Fruit fly (Drosophila melanogaster) whole organism, embryonic: Measurements from ENCODE around the gene Nmdar1.

Source experiments
- Bdp1 ChIP-seq: fragments of 200-800 bp; sonication (Bioruptor generic); optimal IDR thresholded peaks from 3 replicates; lab custom pipeline; 2016; ENCODE audit warnings: missing biosample characterization, missing genetic modification characterization
- CG10147 ChIP-seq: fragments of 200-800 bp; sonication (Bioruptor generic); optimal IDR thresholded peaks from 2 replicates; lab custom pipeline; 2019; ENCODE audit warnings: missing biosample characterization, mild to moderate bottlenecking, missing genetic modification characterization, moderate library complexity
- CG10321 ChIP-seq: fragments of 200-800 bp; sonication (Bioruptor generic); IDR thresholded peaks from 2 replicates; pipeline ENCODE4 v1.3.6; 2022; ENCODE audit warnings: missing biosample characterization, missing genetic modification characterization
- CG11695 ChIP-seq: fragments of 200-800 bp; sonication (Bioruptor generic); IDR thresholded peaks from 3 replicates; pipeline ENCODE4 v1.3.6; 2022; ENCODE audit warnings: missing biosample characterization, missing genetic modification characterization
- CG12071 ChIP-seq: fragments of 200-800 bp; sonication (Bioruptor generic); optimal IDR thresholded peaks from 3 replicates; lab custom pipeline; 2018; ENCODE audit warnings: missing biosample characterization, mild to moderate bottlenecking, missing genetic modification characterization
- CG12744 ChIP-seq: fragments of 200-800 bp; sonication (Bioruptor generic); optimal IDR thresholded peaks from 2 replicates; lab custom pipeline; 2016; ENCODE audit warnings: missing biosample characterization, missing genetic modification characterization
- CG14667 ChIP-seq: fragments of 200-800 bp; sonication (Bioruptor generic); IDR thresholded peaks from 2 replicates; pipeline ENCODE4 v1.3.6; 2022; ENCODE audit warnings: missing biosample characterization, missing genetic modification characterization
- CG14710 ChIP-seq: fragments of 200-800 bp; sonication (Bioruptor generic); optimal IDR thresholded peaks from 3 replicates; lab custom pipeline; 2019; ENCODE audit warnings: missing biosample characterization, mild to moderate bottlenecking, missing genetic modification characterization, moderate library complexity
- CG15269 ChIP-seq: fragments of 200-800 bp; sonication (Bioruptor generic); optimal IDR thresholded peaks from 2 replicates; lab custom pipeline; 2018; ENCODE audit warnings: missing biosample characterization, mild to moderate bottlenecking, missing genetic modification characterization, moderate library complexity
- CG15479 ChIP-seq: fragments of 200-800 bp; sonication (Bioruptor generic); optimal IDR thresholded peaks from 3 replicates; lab custom pipeline; 2019; ENCODE audit warnings: missing biosample characterization, mild to moderate bottlenecking, missing genetic modification characterization, moderate library complexity
- CG15514 ChIP-seq: fragments of 200-800 bp; sonication (Bioruptor generic); optimal IDR thresholded peaks from 3 replicates; lab custom pipeline; 2017; ENCODE audit warnings: missing biosample characterization, missing genetic modification characterization, mild to moderate bottlenecking, moderate library complexity, missing genetic modification reagents
- CG1602 ChIP-seq: fragments of 200-800 bp; sonication (Bioruptor generic); optimal IDR thresholded peaks from 3 replicates; lab custom pipeline; 2016; ENCODE audit warnings: missing biosample characterization, missing genetic modification characterization
- CG16863 ChIP-seq: fragments of 200-800 bp; sonication (Bioruptor generic); optimal IDR thresholded peaks from 3 replicates; lab custom pipeline; 2016; ENCODE audit warnings: missing biosample characterization, missing genetic modification characterization
- CG17912 ChIP-seq: fragments of 200-800 bp; sonication (Bioruptor generic); optimal IDR thresholded peaks from 2 replicates; lab custom pipeline; 2018; ENCODE audit warnings: missing biosample characterization, mild to moderate bottlenecking, missing genetic modification characterization
- CG18476 ChIP-seq: fragments of 200-800 bp; sonication (Bioruptor generic); optimal IDR thresholded peaks from 2 replicates; lab custom pipeline; 2016; ENCODE audit warnings: missing biosample characterization, mild to moderate bottlenecking, missing genetic modification characterization
- CG2120 ChIP-seq: fragments of 200-800 bp; sonication (Bioruptor generic); optimal IDR thresholded peaks from 3 replicates; lab custom pipeline; 2016; ENCODE audit warnings: missing biosample characterization, missing genetic modification characterization
- CG3065 ChIP-seq: fragments of 200-800 bp; sonication (Bioruptor generic); optimal IDR thresholded peaks from 2 replicates; lab custom pipeline; 2016; ENCODE audit warnings: missing biosample characterization, missing genetic modification characterization
- CG7271 ChIP-seq: fragments of 200-800 bp; sonication (Bioruptor generic); optimal IDR thresholded peaks from 2 replicates; lab custom pipeline; 2018; ENCODE audit warnings: missing biosample characterization, mild to moderate bottlenecking, missing genetic modification characterization, moderate library complexity
- CG7745 ChIP-seq: fragments of 200-800 bp; sonication (Bioruptor generic); optimal IDR thresholded peaks from 2 replicates; lab custom pipeline; 2018; ENCODE audit warnings: missing biosample characterization, mild to moderate bottlenecking, missing genetic modification characterization, moderate library complexity
- CG8290 ChIP-seq, 3 experiments: fragments of 200-800 bp; sonication (Bioruptor generic); optimal IDR thresholded peaks; 2 replicates each; lab custom pipeline; 2016 to 2019; ENCODE audit warnings: missing biosample characterization in 3 of 3, missing genetic modification characterization in 3 of 3, mild to moderate bottlenecking in 2 of 3, moderate library complexity in 1 of 3
- CG8388 ChIP-seq: fragments of 200-800 bp; sonication (Bioruptor generic); optimal IDR thresholded peaks from 2 replicates; lab custom pipeline; 2019; ENCODE audit warnings: missing biosample characterization, mild to moderate bottlenecking, missing genetic modification characterization, moderate library complexity
- Chrac-16 ChIP-seq: fragments of 200-800 bp; sonication (Bioruptor generic); optimal IDR thresholded peaks from 3 replicates; lab custom pipeline; 2016; ENCODE audit warnings: missing biosample characterization, missing genetic modification characterization
- CkIIα-i1 ChIP-seq: fragments of 200-800 bp; sonication (Bioruptor generic); IDR thresholded peaks from 2 replicates; pipeline ENCODE4 v1.3.6; 2022; ENCODE audit warnings: missing biosample characterization, missing genetic modification characterization
- Doc2 ChIP-seq: fragments of 200-800 bp; sonication (Bioruptor generic); IDR thresholded peaks from 2 replicates; pipeline ENCODE4 v1.3.6; 2022; ENCODE audit warnings: missing biosample characterization, missing genetic modification characterization
- E2f2 ChIP-seq: fragments of 200-800 bp; sonication (Bioruptor generic); IDR thresholded peaks from 2 replicates; pipeline ENCODE4 v1.3.6; 2022; ENCODE audit warnings: missing biosample characterization, missing genetic modification characterization
- Elba2 ChIP-seq: fragments of 200-800 bp; sonication (Bioruptor generic); optimal IDR thresholded peaks from 3 replicates; lab custom pipeline; 2016; ENCODE audit warnings: missing biosample characterization, missing genetic modification characterization
- Fer2 ChIP-seq: fragments of 200-800 bp; sonication (Bioruptor generic); optimal IDR thresholded peaks from 2 replicates; lab custom pipeline; 2018; ENCODE audit warnings: missing biosample characterization, mild to moderate bottlenecking, missing genetic modification characterization, moderate library complexity
- H2.0 ChIP-seq: fragments of 200-800 bp; sonication (Bioruptor generic); IDR thresholded peaks from 2 replicates; pipeline ENCODE4 v1.3.6; 2022; ENCODE audit warnings: missing biosample characterization, missing genetic modification characterization
- Hmx ChIP-seq: fragments of 200-800 bp; sonication (Bioruptor generic); optimal IDR thresholded peaks from 2 replicates; lab custom pipeline; 2016; ENCODE audit warnings: missing biosample characterization, missing genetic modification characterization
- Lhr ChIP-seq: fragments of 200-800 bp; sonication (Bioruptor generic); optimal IDR thresholded peaks from 3 replicates; lab custom pipeline; 2017; ENCODE audit warnings: mild to moderate bottlenecking, missing biosample characterization, missing genetic modification reagents, missing genetic modification characterization
- Nf-YC ChIP-seq: fragments of 200-800 bp; optimal IDR thresholded peaks from 3 replicates; lab custom pipeline; 2019; ENCODE audit warnings: missing biosample characterization, mild to moderate bottlenecking, missing genetic modification characterization, moderate library complexity
- Oli ChIP-seq: fragments of 200-800 bp; sonication (Bioruptor generic); optimal IDR thresholded peaks from 2 replicates; lab custom pipeline; 2018; ENCODE audit warnings: missing biosample characterization, mild to moderate bottlenecking, missing genetic modification characterization, moderate library complexity
- Poxn ChIP-seq: fragments of 200-800 bp; sonication (Bioruptor generic); IDR thresholded peaks from 2 replicates; pipeline ENCODE4 v1.3.6; 2022; ENCODE audit warnings: missing biosample characterization, missing genetic modification characterization
- Stat92E ChIP-seq, 3 experiments: fragments of >200 bp in 2 of 3; fragments of 200-800 bp in 1 of 3; sonication (Bioruptor generic) in 1 of 3; optimal IDR thresholded peaks; 2 replicates each; lab custom pipeline; 2017 to 2019; ENCODE audit warnings: missing biosample characterization in 3 of 3, missing genetic modification characterization in 3 of 3, mild to moderate bottlenecking in 1 of 3, moderate library complexity in 1 of 3
- YL-1 ChIP-seq: fragments of 200-800 bp; sonication (Bioruptor generic); optimal IDR thresholded peaks from 3 replicates; lab custom pipeline; 2017; ENCODE audit warnings: missing biosample characterization, mild to moderate bottlenecking, missing genetic modification characterization
- al ChIP-seq: fragments of 200-800 bp; sonication (Bioruptor generic); IDR thresholded peaks from 2 replicates; pipeline ENCODE4 v1.3.6; 2022; ENCODE audit warnings: missing biosample characterization, missing genetic modification characterization
- bbx ChIP-seq: fragments of 200-800 bp; sonication (Bioruptor generic); IDR thresholded peaks from 2 replicates; pipeline ENCODE4 v1.3.6; 2022; ENCODE audit warnings: missing biosample characterization, missing genetic modification characterization; ENCODE audit not compliant: partially characterized antibody
- bigmax ChIP-seq: fragments of 200-800 bp; sonication (Bioruptor generic); optimal IDR thresholded peaks from 2 replicates; lab custom pipeline; 2018; ENCODE audit warnings: missing biosample characterization, mild to moderate bottlenecking, missing genetic modification characterization
- crp ChIP-seq, 2 experiments: fragments of 200-800 bp; sonication (Bioruptor generic); optimal IDR thresholded peaks; 2 replicates in 1 of 2; 3 replicates in 1 of 2; lab custom pipeline; 2017; ENCODE audit warnings: missing biosample characterization in 2 of 2, missing genetic modification characterization in 2 of 2, mild to moderate bottlenecking in 1 of 2, moderate library complexity in 1 of 2
- dysf ChIP-seq: fragments of 200-800 bp; sonication (Bioruptor generic); IDR thresholded peaks from 3 replicates; pipeline ENCODE4 v1.3.6; 2022; ENCODE audit warnings: missing biosample characterization, missing genetic modification characterization
- en ChIP-seq: fragments of 200-800 bp; sonication (Bioruptor generic); optimal IDR thresholded peaks from 2 replicates; lab custom pipeline; 2016; ENCODE audit warnings: missing biosample characterization, missing genetic modification characterization
- gce ChIP-seq: fragments of 200-800 bp; sonication (Bioruptor generic); IDR thresholded peaks from 3 replicates; pipeline ENCODE4 v1.3.6; 2022; ENCODE audit warnings: missing biosample characterization, missing genetic modification characterization
- gcm ChIP-seq: fragments of 200-800 bp; sonication (Bioruptor generic); optimal IDR thresholded peaks from 2 replicates; lab custom pipeline; 2019; ENCODE audit warnings: missing biosample characterization, mild to moderate bottlenecking, missing genetic modification characterization, moderate library complexity
- jing ChIP-seq: fragments of 200-800 bp; sonication (Bioruptor generic); optimal IDR thresholded peaks from 2 replicates; lab custom pipeline; 2018; ENCODE audit warnings: missing biosample characterization, mild to moderate bottlenecking, missing genetic modification characterization
- kah ChIP-seq: fragments of 200-800 bp; sonication (Bioruptor generic); optimal IDR thresholded peaks from 2 replicates; lab custom pipeline; 2018; ENCODE audit warnings: missing biosample characterization, mild to moderate bottlenecking, missing genetic modification characterization
- lov ChIP-seq, 2 experiments: fragments of 200-800 bp in 1 of 2; fragments of >200 bp in 1 of 2; sonication (Bioruptor generic) in 1 of 2; IDR thresholded peaks in 1 of 2; optimal IDR thresholded peaks in 1 of 2; 2 replicates in 1 of 2; 3 replicates in 1 of 2; pipeline versions ENCODE4 v1.3.6 to Lab custom; 2017 to 2022; ENCODE audit warnings: missing biosample characterization in 1 of 2, missing genetic modification characterization in 1 of 2
- otp ChIP-seq: fragments of 200-800 bp; sonication (Bioruptor generic); IDR thresholded peaks from 3 replicates; pipeline ENCODE4, ENCODE4 v1.3.6; 2022; ENCODE audit warnings: missing biosample characterization, missing genetic modification characterization
- ranshi ChIP-seq: fragments of 200-800 bp; sonication (Bioruptor generic); IDR thresholded peaks from 2 replicates; pipeline ENCODE4 v1.3.6; 2022; ENCODE audit warnings: missing biosample characterization, missing genetic modification characterization
- scrt ChIP-seq: fragments of 200-800 bp; sonication (Bioruptor generic); optimal IDR thresholded peaks from 2 replicates; lab custom pipeline; 2018; ENCODE audit warnings: missing biosample characterization, mild to moderate bottlenecking, missing genetic modification characterization, moderate library complexity
- ttk ChIP-seq: fragments of 200-800 bp; sonication (Bioruptor generic); IDR thresholded peaks from 2 replicates; pipeline ENCODE4 v2.1.2; 2022; ENCODE audit warnings: missing biosample characterization, missing genetic modification characterization
- zen2 ChIP-seq: fragments of 200-800 bp; sonication (Bioruptor generic); IDR thresholded peaks from 3 replicates; pipeline ENCODE4 v1.3.6; 2022; ENCODE audit warnings: missing biosample characterization, missing genetic modification characterization; ENCODE audit not compliant: partially characterized antibody

The Nmdar1 gene

dm6 chr3R:5466875-5467274, 56.3 kb downstream of the Nmdar1 start, which contains the start of gene RpL35A (continued):
- TF ChIP-seq Oli (tag; lab: Kevin White, UChicago), result peak; percentile 43
- TF ChIP-seq CG15269, result peak; percentile 71
- TF ChIP-seq CG7271 (tag; lab: Kevin White, UChicago), result peak; percentile 92
- peak; percentile 40; the same call in 1 of the 2 replicates for TF ChIP-seq ttk (GFP tag; lab: Robert Waterston, UW)
- TF ChIP-seq zen2 (GFP tag; lab: Robert Waterston, UW), result no peak
- TF ChIP-seq en (GFP tag; lab: Kevin White, UChicago), result peak; percentile 57
- peak; percentile 82 for TF ChIP-seq kah
- no peak for TF ChIP-seq al
- TF ChIP-seq CG1602 (GFP tag; lab: Kevin White, UChicago), result peak; percentile 6
- TF ChIP-seq Doc2 (GFP tag; lab: Robert Waterston, UW), result no peak
- TF ChIP-seq CG16863 (GFP tag; lab: Kevin White, UChicago), result peak; percentile 27
- TF ChIP-seq CG3065, result peak; percentile 25
- peak; percentile 80; the same call in 2 of the 3 replicates for TF ChIP-seq gce (GFP tag; lab: Robert Waterston, UW)
- no peak for TF ChIP-seq CG14667
- TF ChIP-seq bigmax (GFP tag; lab: Kevin White, UChicago), result peak; percentile 75
- peak; percentile 56 for TF ChIP-seq H2.0 (GFP tag; lab: Robert Waterston, UW)
- TF ChIP-seq CG10147 (GFP tag; lab: Kevin White, UChicago), result peak; percentile 56
- TF ChIP-seq CG12071, result peak; percentile 82
- TF ChIP-seq dysf (GFP tag; lab: Robert Waterston, UW), result no peak; the same call in 2 of the 3 replicates
- TF ChIP-seq otp, result peak; percentile 74; the same call in 1 of the 3 replicates
- TF ChIP-seq Bdp1 (GFP tag; lab: Kevin White, UChicago), result peak; percentile 55
- no peak for TF ChIP-seq bbx
- TF ChIP-seq jing, result no peak
- TF ChIP-seq CG15479, result no peak
- no peak for TF ChIP-seq Chrac-16 (GFP tag; lab: Kevin White, UChicago)
- peak in 1 of 3 experiments; percentile 49 for TF ChIP-seq Stat92E (GFP tag; optimal IDR thresholded peaks at IDR 0.05; lab: Kevin White, UChicago)
- TF ChIP-seq CkIIα-i1, result no peak
- peak; percentile 77 for TF ChIP-seq gcm
- peak; percentile 85 for TF ChIP-seq CG15514 (GFP tag; lab: Kevin White, UChicago)
- TF ChIP-seq CG7745 (tag; lab: Kevin White, UChicago), result no peak
- no peak for TF ChIP-seq Hmx
- TF ChIP-seq ranshi, result no peak; the same call in 1 of the 2 replicates
- TF ChIP-seq CG12744 (GFP tag; lab: Kevin White, UChicago), result peak; percentile 16
- TF ChIP-seq CG17912, result peak; percentile 90
- peak; percentile 73 for TF ChIP-seq CG8388

dm6 chr3R:5464481-5464880, 58.6 kb downstream of the Nmdar1 start, which contains the start of gene PEK:
Gene PEK (minus strand): TSS chr3R:5464753.
- TF ChIP-seq CG18476 (GFP tag; lab: Kevin White, UChicago) (no peak), Oli (tag; lab: Kevin White, UChicago) (no peak), CG11695 (no peak), E2f2 (GFP tag; lab: Robert Waterston, UW) (peak; percentile 59), CG10321 (GFP tag; lab: Robert Waterston, UW) (no peak), CG8290 (GFP tag; optimal IDR thresholded peaks at IDR 0.05; lab: Kevin White, UChicago) (no peak), CG8290 (tag; optimal IDR thresholded peaks at IDR 0.05; lab: Kevin White, UChicago) (peak in 1 of 2 experiments; percentile 33), otp (no peak), Lhr (GFP tag; lab: Kevin White, UChicago) (peak; percentile 32), CG14710 (tag; lab: Kevin White, UChicago) (peak; percentile 42), CG2120 (GFP tag; lab: Kevin White, UChicago) (peak; percentile 4), Fer2 (tag; lab: Kevin White, UChicago) (no peak), Nf-YC (peak; percentile 76), scrt (GFP tag; lab: Kevin White, UChicago) (no peak), YL-1 (GFP tag; lab: Kevin White, UChicago) (peak; percentile 42), Elba2 (GFP tag; lab: Kevin White, UChicago) (peak; percentile 82), crp (GFP tag; optimal IDR thresholded peaks at IDR 0.05; lab: Kevin White, UChicago) (peak in 1 of 2 experiments; percentile 61), lov (optimal IDR thresholded peaks at IDR 0.05; lab: Kevin White, UChicago) (no peak), lov (GFP tag; IDR thresholded peaks at IDR 0.05; lab: Robert Waterston, UW) (no peak), Poxn (GFP tag; lab: Robert Waterston, UW) (no peak)
